Worm (Caenorhabditis elegans): ENCODE results near the gene smcr-8.

smcr-8 gene

ce11 chrIII:4998111-4998859 lies 890 bp upstream of the smcr-8 start, which contains the start of gene tmem-131 (continued):
- TF ChIP-seq nhr-237 (tag; optimal IDR thresholded peaks at IDR 0.05) = no peak
- no peak for TF ChIP-seq ces-1 (GFP tag; optimal IDR thresholded peaks at IDR 0.05)
- no peak for TF ChIP-seq mep-1 (tag; optimal IDR thresholded peaks at IDR 0.05)
- TF ChIP-seq nhr-25 (tag; optimal IDR thresholded peaks at IDR 0.05; ENCODE audit: borderline replicate concordance, insufficient read depth) = peak; percentile 63
- TF ChIP-seq nhr-77 (tag; optimal IDR thresholded peaks at IDR 0.05) = no peak
- TF ChIP-seq T20F7.1 (GFP tag; optimal IDR thresholded peaks at IDR 0.05) = no peak
- no peak for TF ChIP-seq vab-7 (GFP tag; IDR thresholded peaks at IDR 0.05)
- TF ChIP-seq zag-1 (tag; optimal IDR thresholded peaks at IDR 0.05) = no peak
- TF ChIP-seq daf-16 (GFP tag; optimal IDR thresholded peaks at IDR 0.05) = no peak
- no peak for TF ChIP-seq daf-16 (tag; optimal IDR thresholded peaks at IDR 0.05)
- no peak for TF ChIP-seq ceh-20 (GFP tag; IDR thresholded peaks at IDR 0.05)
- peak in 1 of 2 experiments; percentile 16 for TF ChIP-seq lsy-2 (tag; optimal IDR thresholded peaks at IDR 0.05)
- peak; percentile 11 for TF ChIP-seq nhr-48 (tag; optimal IDR thresholded peaks at IDR 0.05)
- no peak for TF ChIP-seq ama-1 (optimal IDR thresholded peaks at IDR 0.05)
- TF ChIP-seq hmg-1.1 (GFP tag; IDR thresholded peaks at IDR 0.05) = no peak
- TF ChIP-seq madf-9 (GFP tag; conservative IDR thresholded peaks at IDR 0.05) = no peak
- no peak for TF ChIP-seq set-16 (GFP tag; IDR thresholded peaks at IDR 0.05)
- no peak for TF ChIP-seq sdz-12 (GFP tag; optimal IDR thresholded peaks at IDR 0.05)
- no peak for TF ChIP-seq ztf-7 (tag; optimal IDR thresholded peaks at IDR 0.05)
- TF ChIP-seq snpc-1.2 (GFP tag; IDR thresholded peaks at IDR 0.05) = no peak
- TF ChIP-seq unc-130 (GFP tag; optimal IDR thresholded peaks at IDR 0.05) = no peak
- no peak for TF ChIP-seq lin-15B (tag; optimal IDR thresholded peaks at IDR 0.05)
- TF ChIP-seq lin-38 (GFP tag; IDR thresholded peaks at IDR 0.05) = no peak
- TF ChIP-seq nhr-6 (tag; optimal IDR thresholded peaks at IDR 0.05) = no peak
- TF ChIP-seq tra-1 (GFP tag; IDR thresholded peaks at IDR 0.05) = no peak
- no peak for TF ChIP-seq mdt-29 (GFP tag; IDR thresholded peaks at IDR 0.05)
- no peak for TF ChIP-seq nhr-10 (tag; optimal IDR thresholded peaks at IDR 0.05)
- peak; percentile 26 for TF ChIP-seq ceh-28 (tag; optimal IDR thresholded peaks at IDR 0.05)
- no peak for TF ChIP-seq lim-7 (GFP tag; IDR thresholded peaks at IDR 0.05)
- TF ChIP-seq fkh-10 (GFP tag; optimal IDR thresholded peaks at IDR 0.05) = no peak
- no peak for TF ChIP-seq lin-1 (GFP tag; IDR thresholded peaks at IDR 0.05)
- no peak for TF ChIP-seq mxl-2 (GFP tag; conservative IDR thresholded peaks at IDR 0.05)
- TF ChIP-seq madf-5 (GFP tag; IDR thresholded peaks at IDR 0.05) = no peak
- no peak for TF ChIP-seq nhr-42 (GFP tag; IDR thresholded peaks at IDR 0.05)
- no peak for TF ChIP-seq hif-1 (tag; optimal IDR thresholded peaks at IDR 0.05)
- no peak for TF ChIP-seq F49E8.2 (tag; optimal IDR thresholded peaks at IDR 0.05; ENCODE audit: borderline replicate concordance)
- peak; percentile 11 for TF ChIP-seq dve-1 (tag; optimal IDR thresholded peaks at IDR 0.05; ENCODE audit: insufficient read depth)
- TF ChIP-seq dmd-6 (GFP tag; IDR thresholded peaks at IDR 0.05) = no peak
- TF ChIP-seq nhr-28 (tag; optimal IDR thresholded peaks at IDR 0.05) = peak; percentile 53
- TF ChIP-seq zfp-2 (tag; optimal IDR thresholded peaks at IDR 0.05) = no peak
- no peak for TF ChIP-seq pha-4 (GFP tag; IDR thresholded peaks at IDR 0.05)
- TF ChIP-seq pha-4 (tag; optimal IDR thresholded peaks at IDR 0.05) = no peak
- TF ChIP-seq Y5F2A.4 (GFP tag; optimal IDR thresholded peaks at IDR 0.05) = no peak
- TF ChIP-seq nhr-76 (tag; optimal IDR thresholded peaks at IDR 0.05) = no peak
- no peak for TF ChIP-seq D1046.2 (GFP tag; IDR thresholded peaks at IDR 0.05)
- no peak for TF ChIP-seq daf-8 (GFP tag; IDR thresholded peaks at IDR 0.05)
- no peak for TF ChIP-seq aha-1 (tag)
- no peak for TF ChIP-seq lin-13 (GFP tag; optimal IDR thresholded peaks at IDR 0.05)
- no peak for TF ChIP-seq lin-29 (GFP tag; IDR thresholded peaks at IDR 0.05)
- TF ChIP-seq ceh-32 (tag; optimal IDR thresholded peaks at IDR 0.05; ENCODE audit: poor library complexity) = no peak
- TF ChIP-seq F26F4.8 (GFP tag; conservative IDR thresholded peaks at IDR 0.05) = no peak
